Worm (Caenorhabditis elegans) whole organism, L4 larva: Measurements from ENCODE around the gene vap-2.

Source experiments
- T26A8.4 ChIP-seq: fragments of 200-800 bp; sonication (Bioruptor generic); IDR thresholded peaks from 2 replicates; pipeline ENCODE4 v1.3.6; 2022; ENCODE audit warnings: missing genetic modification characterization, missing compliant biosample characterization
- ZK337.2 ChIP-seq: fragments of 200-800 bp; sonication (Bioruptor generic); IDR thresholded peaks from 2 replicates; pipeline ENCODE4 v1.3.6; 2022; ENCODE audit warnings: missing genetic modification reagents, missing genetic modification characterization, missing compliant biosample characterization
- aly-2 ChIP-seq: sonication (generic microtip); optimal IDR thresholded peaks from 2 replicates; lab custom pipeline; 2018; ENCODE audit warnings: missing biosample characterization, missing genetic modification characterization
- attf-4 ChIP-seq: sonication (generic microtip); optimal IDR thresholded peaks from 3 replicates; lab custom pipeline; 2017; ENCODE audit warnings: missing biosample characterization, missing genetic modification characterization
- daf-16 ChIP-seq, 3 experiments: sonication (generic microtip); optimal IDR thresholded peaks; 2 replicates each; lab custom pipeline; 2016 to 2017; ENCODE audit warnings: missing genetic modification characterization in 3 of 3, missing genetic modification reagents in 3 of 3, mild to moderate bottlenecking in 2 of 3, missing compliant biosample characterization in 2 of 3, missing biosample characterization in 1 of 3, moderate library complexity in 1 of 3
- dmd-6 ChIP-seq: fragments of 200-800 bp; sonication (Bioruptor generic); IDR thresholded peaks from 2 replicates; pipeline ENCODE4 v1.3.6; 2022; ENCODE audit warnings: missing genetic modification reagents, missing genetic modification characterization, missing compliant biosample characterization
- dmd-8 ChIP-seq: fragments of 200-800 bp; sonication (Bioruptor generic); IDR thresholded peaks from 2 replicates; pipeline ENCODE4 v1.3.6; 2022; ENCODE audit warnings: missing genetic modification characterization, missing compliant biosample characterization
- dmd-9 ChIP-seq: fragments of 200-800 bp; sonication (Bioruptor generic); IDR thresholded peaks from 2 replicates; pipeline ENCODE4 v1.3.6; 2022; ENCODE audit warnings: missing genetic modification reagents, missing genetic modification characterization, missing compliant biosample characterization
- duxl-1 ChIP-seq: sonication (generic microtip); optimal IDR thresholded peaks from 2 replicates; lab custom pipeline; 2016; ENCODE audit warnings: mild to moderate bottlenecking, missing genetic modification characterization, moderate library complexity, missing compliant biosample characterization; ENCODE audit not compliant: poor library complexity
- dve-1 ChIP-seq: sonication (generic microtip); optimal IDR thresholded peaks from 2 replicates; lab custom pipeline; 2017; ENCODE audit warnings: antibody characterized with exemption, mild to moderate bottlenecking, missing genetic modification characterization, missing compliant biosample characterization; ENCODE audit not compliant: insufficient read depth
- egl-27 ChIP-seq: sonication (generic microtip); optimal IDR thresholded peaks from 3 replicates; lab custom pipeline; 2017; ENCODE audit warnings: missing biosample characterization, missing genetic modification reagents, missing genetic modification characterization
- hlh-11 ChIP-seq: fragments of 200-800 bp; sonication (Bioruptor generic); optimal IDR thresholded peaks from 2 replicates; lab custom pipeline; 2018; ENCODE audit warnings: mild to moderate bottlenecking, missing genetic modification characterization, missing compliant biosample characterization
- hlh-30 ChIP-seq: sonication (generic microtip); optimal IDR thresholded peaks from 2 replicates; lab custom pipeline; 2017; ENCODE audit warnings: antibody characterized with exemption, mild to moderate bottlenecking, missing genetic modification characterization, missing compliant biosample characterization; ENCODE audit not compliant: insufficient read depth
- hmg-1.1 ChIP-seq: fragments of 200-800 bp; sonication (Bioruptor generic); IDR thresholded peaks from 2 replicates; pipeline ENCODE4 v1.3.6; 2022; ENCODE audit warnings: missing genetic modification reagents, missing genetic modification characterization, missing compliant biosample characterization
- lim-7 ChIP-seq: fragments of 200-800 bp; sonication (Bioruptor generic); IDR thresholded peaks from 2 replicates; pipeline ENCODE4 v1.3.6; 2022; ENCODE audit warnings: missing genetic modification characterization, missing compliant biosample characterization
- lin-29 ChIP-seq: fragments of 200-800 bp; sonication (Bioruptor generic); IDR thresholded peaks from 2 replicates; pipeline ENCODE4 v1.3.6; 2022; ENCODE audit warnings: missing genetic modification reagents, missing genetic modification characterization, missing compliant biosample characterization
- lin-38 ChIP-seq: fragments of 200-800 bp; sonication (Bioruptor generic); IDR thresholded peaks from 2 replicates; pipeline ENCODE4 v1.3.6; 2022; ENCODE audit warnings: missing genetic modification reagents, missing genetic modification characterization, missing compliant biosample characterization
- lin-39 ChIP-seq: fragments of 150-350 bp; optimal IDR thresholded peaks from 2 replicates; lab custom pipeline; 2014; ENCODE audit warnings: missing biosample characterization, missing genetic modification reagents, missing genetic modification characterization
- madf-9 ChIP-seq: fragments of 200-800 bp; sonication (Bioruptor generic); conservative IDR thresholded peaks from 2 replicates; pipeline ENCODE4 v1.3.6; 2022; ENCODE audit warnings: missing genetic modification reagents, missing genetic modification characterization, missing compliant biosample characterization
- mdt-29 ChIP-seq: fragments of 200-800 bp; sonication (Bioruptor generic); IDR thresholded peaks from 2 replicates; pipeline ENCODE4 v1.3.6; 2022; ENCODE audit warnings: missing genetic modification reagents, missing genetic modification characterization, missing compliant biosample characterization
- mes-2 ChIP-seq: sonication (generic microtip); optimal IDR thresholded peaks from 2 replicates; lab custom pipeline; 2016; ENCODE audit warnings: missing genotype, mild to moderate bottlenecking, missing genetic modification characterization, missing compliant biosample characterization; ENCODE audit not compliant: poor library complexity, severe bottlenecking
- nhr-237 ChIP-seq: sonication (generic microtip); optimal IDR thresholded peaks from 2 replicates; lab custom pipeline; 2017; ENCODE audit warnings: missing biosample characterization, missing genetic modification characterization
- nhr-28 ChIP-seq: fragments of 150-350 bp; optimal IDR thresholded peaks from 2 replicates; lab custom pipeline; 2014; ENCODE audit warnings: missing biosample characterization, missing genetic modification characterization
- nhr-42 ChIP-seq: fragments of 200-800 bp; sonication (Bioruptor generic); IDR thresholded peaks from 2 replicates; pipeline ENCODE4 v1.3.6; 2022; ENCODE audit warnings: missing genetic modification characterization, missing compliant biosample characterization
- nhr-76 ChIP-seq: fragments of 150-350 bp; optimal IDR thresholded peaks from 2 replicates; lab custom pipeline; 2014; ENCODE audit warnings: missing biosample characterization, missing genetic modification characterization
- nhr-77 ChIP-seq: fragments of 150-350 bp; optimal IDR thresholded peaks from 2 replicates; lab custom pipeline; 2014; ENCODE audit warnings: missing biosample characterization, missing genetic modification characterization
- php-3 ChIP-seq: fragments of 200-800 bp; sonication (Bioruptor generic); IDR thresholded peaks from 2 replicates; pipeline ENCODE4 v1.3.6; 2022; ENCODE audit warnings: missing genetic modification reagents, missing genetic modification characterization, missing compliant biosample characterization
- pqm-1 ChIP-seq: sonication (generic microtip); optimal IDR thresholded peaks from 2 replicates; lab custom pipeline; 2017; ENCODE audit warnings: missing biosample characterization, missing genetic modification characterization
- saeg-2 ChIP-seq: fragments of 200-800 bp; sonication (Bioruptor generic); IDR thresholded peaks from 2 replicates; pipeline ENCODE4 v1.3.6; 2022; ENCODE audit warnings: missing genetic modification reagents, missing genetic modification characterization, missing compliant biosample characterization
- set-16 ChIP-seq: fragments of 200-800 bp; sonication (Bioruptor generic); IDR thresholded peaks from 2 replicates; pipeline ENCODE4 v1.3.6; 2022; ENCODE audit warnings: missing genetic modification reagents, missing genetic modification characterization, missing compliant biosample characterization
- snpc-1.2 ChIP-seq: fragments of 200-800 bp; sonication (Bioruptor generic); IDR thresholded peaks from 2 replicates; pipeline ENCODE4 v1.3.6; 2022; ENCODE audit warnings: missing genetic modification reagents, missing genetic modification characterization, missing compliant biosample characterization
- tra-1 ChIP-seq: fragments of 200-800 bp; sonication (Bioruptor generic); IDR thresholded peaks from 2 replicates; pipeline ENCODE4 v1.3.6; 2022; ENCODE audit warnings: missing genetic modification reagents, missing genetic modification characterization, missing compliant biosample characterization
- unc-62 ChIP-seq, 3 experiments: fragments of 150-350 bp in 1 of 3; sonication (generic microtip); optimal IDR thresholded peaks in 2 of 3; peaks in 1 of 3; 1 replicate in 1 of 3; 2 replicates in 2 of 3; lab custom pipeline; 2014 to 2017; ENCODE audit warnings: missing biosample characterization in 3 of 3, missing genetic modification characterization in 3 of 3, missing genetic modification reagents in 3 of 3, missing genotype in 1 of 3
- vab-7 ChIP-seq: fragments of 200-800 bp; sonication (Bioruptor generic); IDR thresholded peaks from 2 replicates; pipeline ENCODE4 v1.3.6; 2022; ENCODE audit warnings: missing genetic modification reagents, missing genetic modification characterization, missing compliant biosample characterization
- zip-2 ChIP-seq: fragments of 150-350 bp; optimal IDR thresholded peaks from 2 replicates; lab custom pipeline; 2014; ENCODE audit warnings: missing biosample characterization, missing genetic modification characterization

The vap-2 gene

DNA sequence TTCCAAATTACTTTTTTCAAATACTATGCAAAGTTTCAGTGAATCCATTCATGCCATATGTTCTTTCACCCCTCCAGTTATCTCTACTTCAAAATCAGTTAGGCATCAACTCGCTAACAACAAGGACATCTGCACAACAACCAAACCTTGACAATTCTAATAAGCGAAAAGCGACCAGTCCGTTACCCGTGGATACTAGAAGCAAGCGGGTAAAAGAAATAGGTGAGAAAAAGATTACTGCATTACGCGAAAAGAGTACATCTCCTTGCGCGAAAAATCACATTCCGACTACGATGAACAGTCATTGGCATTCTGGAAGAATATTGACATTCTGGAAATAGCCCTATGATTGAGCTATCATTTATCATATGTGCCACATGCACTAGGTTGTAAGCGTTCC is 36.1 kb downstream of the vap-2 start:
- TF ChIP-seq nhr-42 (GFP tag; lab: Robert Waterston, UW) (peak; percentile 51; the same call in 1 of the 2 replicates), tra-1 (GFP tag; lab: Robert Waterston, UW) (no peak), duxl-1 (tag; lab: Kevin White, UChicago) (peak; percentile 54), lin-29 (GFP tag; lab: Robert Waterston, UW) (0 out of 2 replicates have a peak, but pooled peaks have one; percentile 27), vab-7 (GFP tag; lab: Robert Waterston, UW) (no peak), nhr-77 (tag; lab: Kevin White, UChicago) (peak; percentile 13), hlh-11 (tag; lab: Kevin White, UChicago) (peak; percentile 0), dmd-6 (GFP tag; lab: Robert Waterston, UW) (0 out of 2 replicates have a peak, but pooled peaks have one; percentile 12), nhr-28 (tag; lab: Kevin White, UChicago) (peak; percentile 2), egl-27 (no peak)

DNA sequence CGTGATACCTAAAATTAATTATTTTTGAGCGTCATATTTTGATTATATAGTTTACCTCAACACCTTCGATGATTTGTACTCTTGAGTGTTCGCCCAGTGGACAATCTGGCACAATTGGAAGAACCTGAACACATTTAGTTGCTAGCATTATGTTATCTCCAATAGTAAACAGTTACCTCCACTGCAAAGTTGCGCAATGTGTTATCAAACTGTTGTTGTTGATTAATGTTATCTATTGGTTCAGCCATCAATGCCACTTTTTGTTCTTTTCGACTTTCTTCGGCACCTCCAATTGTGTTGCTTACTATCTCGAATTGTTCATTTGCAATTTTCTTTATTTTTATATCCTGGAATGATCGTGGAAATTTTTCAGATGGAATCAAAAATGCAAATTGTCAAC is 37.8 kb downstream of the vap-2 start:
- TF ChIP-seq ZK337.2 (GFP tag; lab: Robert Waterston, UW) (no peak), unc-62 (GFP tag; optimal IDR thresholded peaks at IDR 0.05 in 1 of 2; lab: Kevin White, UChicago) (peak in 1 of 2 experiments; percentile 14), unc-62 (tag; optimal IDR thresholded peaks at IDR 0.05; lab: Kevin White, UChicago) (no peak), lin-39 (tag; lab: Kevin White, UChicago) (no peak), zip-2 (tag; lab: Kevin White, UChicago) (no peak)

DNA sequence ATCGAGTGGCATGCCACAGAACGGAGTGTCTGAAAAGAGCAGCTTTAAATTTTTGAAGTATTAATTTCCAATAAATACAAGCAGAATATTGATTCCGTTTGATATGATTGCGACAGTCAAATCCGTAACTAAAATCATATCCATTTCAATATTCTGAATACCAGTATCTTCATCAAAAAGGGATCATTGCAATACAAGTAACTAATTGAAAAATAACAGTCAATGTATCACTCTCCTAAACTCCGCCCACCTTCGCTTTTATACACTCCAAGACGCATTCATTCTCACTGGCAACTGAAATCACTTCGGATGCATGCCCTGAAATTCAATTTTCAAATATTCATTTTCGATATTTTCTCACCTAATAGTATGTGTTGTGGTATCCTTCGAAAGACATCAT is 38.9 kb downstream of the vap-2 start, which contains the start of gene R07A4.3:
Gene R07A4.3 (plus strand): TSS at position 301 of the 400 bp plus-strand sequence.
- TF ChIP-seq nhr-76 (tag; lab: Kevin White, UChicago) (no peak), madf-9 (GFP tag; lab: Robert Waterston, UW) (no peak), snpc-1.2 (GFP tag; lab: Robert Waterston, UW) (no peak), T26A8.4 (no peak), lim-7 (GFP tag; lab: Robert Waterston, UW) (no peak), saeg-2 (GFP tag; lab: Robert Waterston, UW) (no peak)

DNA sequence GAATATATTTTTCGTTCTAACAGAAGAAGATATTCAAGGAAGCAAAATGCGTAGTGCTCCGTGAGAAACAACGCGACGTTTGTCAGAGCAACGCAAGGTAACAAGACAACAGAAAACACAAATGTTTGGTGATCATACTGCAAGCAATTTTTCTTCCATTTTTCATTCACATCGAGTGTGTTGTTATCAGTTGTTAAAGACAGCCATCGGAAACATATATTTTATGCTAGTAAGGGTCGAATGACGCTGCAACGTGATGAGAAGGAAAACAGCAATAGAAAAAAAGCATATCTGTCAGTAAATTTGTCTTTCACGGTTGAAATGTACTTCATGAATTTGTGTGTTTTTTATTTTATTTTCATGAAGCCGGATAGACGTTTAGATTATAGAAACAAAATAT is 44.2 kb downstream of the vap-2 start:
- no peak for TF ChIP-seq ZK337.2 (GFP tag; lab: Robert Waterston, UW)
- no peak for TF ChIP-seq dmd-8 (GFP tag; lab: Robert Waterston, UW)
- no peak for TF ChIP-seq attf-4
- TF ChIP-seq nhr-28 (tag; lab: Kevin White, UChicago) = peak; percentile 60
- no peak for TF ChIP-seq dve-1 (tag; lab: Kevin White, UChicago)
- no peak for TF ChIP-seq daf-16 (GFP tag; optimal IDR thresholded peaks at IDR 0.05; lab: Kevin White, UChicago)
- TF ChIP-seq daf-16 (tag; optimal IDR thresholded peaks at IDR 0.05; lab: Kevin White, UChicago) = peak; percentile 69
- peak; percentile 14 for TF ChIP-seq hlh-30 (tag; lab: Kevin White, UChicago)
- peak; percentile 75 for TF ChIP-seq pqm-1 (tag; lab: Kevin White, UChicago)
- no peak for TF ChIP-seq set-16 (GFP tag; lab: Robert Waterston, UW)
- TF ChIP-seq mes-2 = no peak
- no peak for TF ChIP-seq dmd-9 (GFP tag; lab: Robert Waterston, UW)
- 0 out of 2 replicates have a peak, but pooled peaks have one; percentile 28 for TF ChIP-seq php-3 (GFP tag; lab: Robert Waterston, UW)
- TF ChIP-seq nhr-237 (tag; lab: Kevin White, UChicago) = no peak
- peak; percentile 34; the same call in 1 of the 2 replicates for TF ChIP-seq dmd-6 (GFP tag; lab: Robert Waterston, UW)
- TF ChIP-seq lin-38 (GFP tag; lab: Robert Waterston, UW) = no peak
- no peak for TF ChIP-seq hmg-1.1 (GFP tag; lab: Robert Waterston, UW)
- TF ChIP-seq mdt-29 (GFP tag; lab: Robert Waterston, UW) = no peak
- no peak for TF ChIP-seq aly-2 (tag; lab: Kevin White, UChicago)
- peak; percentile 20 for TF ChIP-seq nhr-77 (tag; lab: Kevin White, UChicago)
- TF ChIP-seq, all 104 proteins: peak for 7
